Fruit fly (Drosophila melanogaster) whole organism, embryonic: ENCODE measurements around the gene peg.

Experiments
- B-H1 ChIP-seq: fragments of 200-800 bp; sonication (Bioruptor generic); IDR thresholded peaks from 3 replicates; pipeline ENCODE4 v1.3.6; 2022; ENCODE audit warnings: missing biosample characterization, missing genetic modification characterization
- B-H2 ChIP-seq: fragments of 200-800 bp; sonication (Bioruptor generic); optimal IDR thresholded peaks from 2 replicates; lab custom pipeline; 2018; ENCODE audit warnings: missing biosample characterization, mild to moderate bottlenecking, missing genetic modification characterization
- C15 ChIP-seq: fragments of 200-800 bp; sonication (Bioruptor generic); IDR thresholded peaks from 3 replicates; pipeline ENCODE4 v1.3.6; 2022; ENCODE audit warnings: missing biosample characterization, missing genetic modification characterization
- CG11247 ChIP-seq: fragments of 200-800 bp; sonication (Bioruptor generic); IDR thresholded peaks from 2 replicates; pipeline ENCODE4 v1.3.6; 2022; ENCODE audit warnings: missing biosample characterization, missing genetic modification characterization
- CG11504 ChIP-seq: fragments of 200-800 bp; sonication (Bioruptor generic); optimal IDR thresholded peaks from 3 replicates; lab custom pipeline; 2019; ENCODE audit warnings: missing biosample characterization, mild to moderate bottlenecking, missing genetic modification characterization, moderate library complexity
- CG1529 ChIP-seq: fragments of 200-800 bp; sonication (Bioruptor generic); optimal IDR thresholded peaks from 3 replicates; lab custom pipeline; 2018; ENCODE audit warnings: missing biosample characterization, missing genetic modification characterization
- CG15479 ChIP-seq: fragments of 200-800 bp; sonication (Bioruptor generic); optimal IDR thresholded peaks from 3 replicates; lab custom pipeline; 2019; ENCODE audit warnings: missing biosample characterization, mild to moderate bottlenecking, missing genetic modification characterization, moderate library complexity
- CG1602 ChIP-seq: fragments of 200-800 bp; sonication (Bioruptor generic); optimal IDR thresholded peaks from 3 replicates; lab custom pipeline; 2016; ENCODE audit warnings: missing biosample characterization, missing genetic modification characterization
- CG18262 ChIP-seq: fragments of 200-800 bp; optimal IDR thresholded peaks from 3 replicates; lab custom pipeline; 2019; ENCODE audit warnings: missing biosample characterization, mild to moderate bottlenecking, missing genetic modification characterization, moderate library complexity
- CG2116 ChIP-seq: fragments of 200-800 bp; sonication (Bioruptor generic); optimal IDR thresholded peaks from 3 replicates; lab custom pipeline; 2018; ENCODE audit warnings: missing biosample characterization, mild to moderate bottlenecking, missing genetic modification characterization
- CG2712 ChIP-seq: fragments of 200-800 bp; optimal IDR thresholded peaks from 3 replicates; lab custom pipeline; 2019; ENCODE audit warnings: missing biosample characterization, mild to moderate bottlenecking, missing genetic modification characterization, moderate library complexity
- CG4328 ChIP-seq: fragments of 200-800 bp; sonication (Bioruptor generic); optimal IDR thresholded peaks from 3 replicates; lab custom pipeline; 2017; ENCODE audit warnings: missing biosample characterization, missing genetic modification reagents, missing genetic modification characterization
- CG4707 ChIP-seq: fragments of 200-800 bp; sonication (Bioruptor generic); optimal IDR thresholded peaks from 2 replicates; lab custom pipeline; 2018; ENCODE audit warnings: missing biosample characterization, mild to moderate bottlenecking, missing genetic modification characterization, moderate library complexity
- CG4854 ChIP-seq: fragments of 200-800 bp; sonication (Bioruptor generic); optimal IDR thresholded peaks from 2 replicates; lab custom pipeline; 2016; ENCODE audit warnings: missing biosample characterization, missing genetic modification characterization, inconsistent platforms
- CG7839 ChIP-seq: fragments of 200-800 bp; sonication (Bioruptor generic); optimal IDR thresholded peaks from 3 replicates; lab custom pipeline; 2018; ENCODE audit warnings: missing biosample characterization, mild to moderate bottlenecking, missing genetic modification characterization, moderate library complexity
- CG7963 ChIP-seq: fragments of 200-800 bp; sonication (Bioruptor generic); IDR thresholded peaks from 3 replicates; pipeline ENCODE4 v1.3.6; 2022; ENCODE audit warnings: missing biosample characterization, missing genetic modification characterization; ENCODE audit not compliant: partially characterized antibody
- CG8281 ChIP-seq: fragments of 200-800 bp; sonication (Bioruptor generic); optimal IDR thresholded peaks from 2 replicates; lab custom pipeline; 2018; ENCODE audit warnings: missing biosample characterization, mild to moderate bottlenecking, missing genetic modification characterization, moderate library complexity
- Chrac-16 ChIP-seq: fragments of 200-800 bp; sonication (Bioruptor generic); optimal IDR thresholded peaks from 3 replicates; lab custom pipeline; 2016; ENCODE audit warnings: missing biosample characterization, missing genetic modification characterization
- E2f2 ChIP-seq: fragments of 200-800 bp; sonication (Bioruptor generic); IDR thresholded peaks from 2 replicates; pipeline ENCODE4 v1.3.6; 2022; ENCODE audit warnings: missing biosample characterization, missing genetic modification characterization
- HLH3B ChIP-seq: fragments of 200-800 bp; sonication (Bioruptor generic); IDR thresholded peaks from 2 replicates; pipeline ENCODE4 v1.3.6; 2022; ENCODE audit warnings: missing biosample characterization, missing genetic modification characterization
- Hmr ChIP-seq: fragments of 200-800 bp; sonication (Bioruptor generic); optimal IDR thresholded peaks from 3 replicates; lab custom pipeline; 2017; ENCODE audit warnings: mild to moderate bottlenecking, missing biosample characterization, missing genetic modification reagents, missing genetic modification characterization
- Hr3 ChIP-seq: fragments of 200-800 bp; sonication (Bioruptor generic); optimal IDR thresholded peaks from 3 replicates; lab custom pipeline; 2016; ENCODE audit warnings: missing biosample characterization, missing genetic modification characterization
- NK7.1 ChIP-seq: fragments of 200-800 bp; sonication (Bioruptor generic); optimal IDR thresholded peaks from 3 replicates; lab custom pipeline; 2016; ENCODE audit warnings: missing biosample characterization, missing genetic modification characterization
- Opbp ChIP-seq: fragments of 200-800 bp; sonication (Bioruptor generic); IDR thresholded peaks from 3 replicates; pipeline ENCODE4 v1.3.6; 2022; ENCODE audit warnings: missing biosample characterization, missing genetic modification characterization; ENCODE audit not compliant: partially characterized antibody
- Ravus ChIP-seq: fragments of 200-800 bp; sonication (Bioruptor generic); IDR thresholded peaks from 2 replicates; pipeline ENCODE4 v1.3.6; 2022; ENCODE audit warnings: missing biosample characterization, missing genetic modification characterization
- Rfx ChIP-seq: fragments of 200-800 bp; sonication (Bioruptor generic); IDR thresholded peaks from 2 replicates; pipeline ENCODE4 v1.3.6; 2022; ENCODE audit warnings: missing biosample characterization, missing genetic modification characterization
- Side ChIP-seq: fragments of 200-800 bp; sonication (Bioruptor generic); optimal IDR thresholded peaks from 2 replicates; lab custom pipeline; 2016; ENCODE audit warnings: missing biosample characterization, missing genetic modification characterization
- Sox100B ChIP-seq: fragments of 200-800 bp; sonication (Bioruptor generic); optimal IDR thresholded peaks from 3 replicates; lab custom pipeline; 2018; ENCODE audit warnings: missing biosample characterization, mild to moderate bottlenecking, missing genetic modification characterization
- Sox102F ChIP-seq: fragments of 200-800 bp; sonication (Bioruptor generic); optimal IDR thresholded peaks from 2 replicates; lab custom pipeline; 2018; ENCODE audit warnings: missing biosample characterization, mild to moderate bottlenecking, missing genetic modification characterization, moderate library complexity
- aop ChIP-seq: fragments of 200-800 bp; sonication (Bioruptor generic); IDR thresholded peaks from 2 replicates; pipeline ENCODE4 v1.3.6; 2022; ENCODE audit warnings: missing biosample characterization, missing genetic modification characterization
- chn ChIP-seq: fragments of 200-800 bp; sonication (Bioruptor generic); optimal IDR thresholded peaks from 2 replicates; lab custom pipeline; 2016; ENCODE audit warnings: missing biosample characterization, missing genetic modification characterization
- corto ChIP-seq: fragments of 200-800 bp; sonication (Bioruptor generic); optimal IDR thresholded peaks from 2 replicates; lab custom pipeline; 2016; ENCODE audit warnings: missing biosample characterization, mild to moderate bottlenecking, missing genetic modification characterization, moderate library complexity
- dpn ChIP-seq, 2 experiments: fragments of 200-800 bp; sonication (Bioruptor generic); optimal IDR thresholded peaks; 3 replicates each; lab custom pipeline; 2016; ENCODE audit warnings: missing biosample characterization in 2 of 2, missing genetic modification characterization in 2 of 2
- fd3F ChIP-seq: fragments of 200-800 bp; sonication (Bioruptor generic); optimal IDR thresholded peaks from 2 replicates; lab custom pipeline; 2018; ENCODE audit warnings: missing biosample characterization, mild to moderate bottlenecking, missing genetic modification characterization, moderate library complexity
- gem ChIP-seq: fragments of 200-800 bp; sonication (Bioruptor generic); optimal IDR thresholded peaks from 2 replicates; lab custom pipeline; 2019; ENCODE audit warnings: missing biosample characterization, mild to moderate bottlenecking, missing genetic modification characterization, moderate library complexity
- grau ChIP-seq: fragments of 200-800 bp; optimal IDR thresholded peaks from 3 replicates; lab custom pipeline; 2019; ENCODE audit warnings: missing biosample characterization, mild to moderate bottlenecking, missing genetic modification characterization, moderate library complexity
- ind ChIP-seq: fragments of 200-800 bp; sonication (Bioruptor generic); optimal IDR thresholded peaks from 3 replicates; lab custom pipeline; 2016; ENCODE audit warnings: missing biosample characterization, missing genetic modification characterization
- kah ChIP-seq: fragments of 200-800 bp; sonication (Bioruptor generic); optimal IDR thresholded peaks from 2 replicates; lab custom pipeline; 2018; ENCODE audit warnings: missing biosample characterization, mild to moderate bottlenecking, missing genetic modification characterization
- lmd ChIP-seq: fragments of 200-800 bp; sonication (Bioruptor generic); IDR thresholded peaks from 2 replicates; pipeline ENCODE4 v1.3.6; 2022; ENCODE audit warnings: missing biosample characterization, missing genetic modification characterization
- nau ChIP-seq: fragments of 200-800 bp; sonication (Bioruptor generic); optimal IDR thresholded peaks from 3 replicates; lab custom pipeline; 2017; ENCODE audit warnings: missing biosample characterization, mild to moderate bottlenecking, missing genetic modification characterization, missing genetic modification reagents
- otp ChIP-seq: fragments of 200-800 bp; sonication (Bioruptor generic); IDR thresholded peaks from 3 replicates; pipeline ENCODE4, ENCODE4 v1.3.6; 2022; ENCODE audit warnings: missing biosample characterization, missing genetic modification characterization
- p53 ChIP-seq: fragments of 200-800 bp; sonication (Bioruptor generic); optimal IDR thresholded peaks from 2 replicates; lab custom pipeline; 2016; ENCODE audit warnings: missing biosample characterization, missing genetic modification characterization
- pb ChIP-seq: fragments of 200-800 bp; sonication (Bioruptor generic); optimal IDR thresholded peaks from 3 replicates; lab custom pipeline; 2016; ENCODE audit warnings: missing biosample characterization, missing genetic modification characterization
- peb ChIP-seq: fragments of 200-800 bp; sonication (Bioruptor generic); IDR thresholded peaks from 2 replicates; pipeline ENCODE4 v1.3.6; 2022; ENCODE audit warnings: missing biosample characterization, missing genetic modification characterization
- prd ChIP-seq, 3 experiments: fragments of >200 bp in 2 of 3; fragments of 200-800 bp in 1 of 3; sonication (Bioruptor generic) in 1 of 3; optimal IDR thresholded peaks in 2 of 3; IDR thresholded peaks in 1 of 3; 2 replicates in 2 of 3; 3 replicates in 1 of 3; pipeline versions ENCODE4 v1.3.6 to Lab custom; 2017 to 2022; ENCODE audit warnings: missing biosample characterization in 1 of 3, missing genetic modification characterization in 1 of 3
- row ChIP-seq: fragments of 200-800 bp; sonication (Bioruptor generic); IDR thresholded peaks from 3 replicates; pipeline ENCODE4 v1.3.6; 2022; ENCODE audit warnings: missing biosample characterization, missing genetic modification characterization
- schlank ChIP-seq: fragments of 200-800 bp; sonication (Bioruptor generic); optimal IDR thresholded peaks from 2 replicates; lab custom pipeline; 2018; ENCODE audit warnings: missing biosample characterization, mild to moderate bottlenecking, missing genetic modification characterization
- slbo ChIP-seq: fragments of 200-800 bp; sonication (Bioruptor generic); IDR thresholded peaks from 2 replicates; pipeline ENCODE4 v1.3.6; 2022; ENCODE audit warnings: missing biosample characterization, missing genetic modification characterization
- sr ChIP-seq: fragments of 200-800 bp; sonication (Bioruptor generic); IDR thresholded peaks from 3 replicates; pipeline ENCODE4 v1.3.6; 2022; ENCODE audit warnings: missing biosample characterization, missing genetic modification characterization
- stwl ChIP-seq: fragments of 200-800 bp; sonication (Bioruptor generic); optimal IDR thresholded peaks from 3 replicates; lab custom pipeline; 2018; ENCODE audit warnings: missing biosample characterization, mild to moderate bottlenecking, missing genetic modification characterization, moderate library complexity
- wor ChIP-seq: fragments of 200-800 bp; sonication (Bioruptor generic); IDR thresholded peaks from 2 replicates; pipeline ENCODE4 v1.3.6; 2022; ENCODE audit warnings: missing biosample characterization, missing genetic modification characterization

The peg gene

DNA sequence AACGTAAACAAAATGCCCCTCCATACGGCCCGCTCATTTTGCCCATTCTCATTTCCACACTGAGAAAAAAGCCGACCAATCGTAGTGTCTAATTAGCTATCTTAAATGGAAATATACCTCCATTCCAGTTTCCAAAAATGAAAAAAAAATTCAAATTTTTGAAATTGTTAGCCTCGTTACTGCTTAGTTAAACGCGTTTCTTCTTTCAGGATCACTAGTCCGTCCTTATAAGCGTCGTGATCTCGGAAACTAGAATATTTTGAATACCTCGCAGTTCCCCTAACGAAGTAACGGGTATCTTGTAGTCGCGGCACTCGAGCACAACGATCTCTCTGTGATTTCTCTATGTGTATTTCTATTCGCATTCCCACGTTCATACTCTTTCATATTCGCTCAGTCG, 34.3 kb downstream of the peg start (continued):
- peak; percentile 24; the same call in 1 of the 2 replicates for TF ChIP-seq E2f2 (GFP tag; lab: Robert Waterston, UW)
- no peak for TF ChIP-seq CG1529 (GFP tag; lab: Kevin White, UChicago)
- no peak for TF ChIP-seq CG4707 (GFP tag; lab: Kevin White, UChicago)
- no peak for TF ChIP-seq stwl (tag; lab: Kevin White, UChicago)
- peak; percentile 73 for TF ChIP-seq row (GFP tag; lab: Robert Waterston, UW)
- TF ChIP-seq Opbp (GFP tag; lab: Robert Waterston, UW): no peak
- TF ChIP-seq CG2712 (tag; lab: Kevin White, UChicago): peak; percentile 57
- peak; percentile 16 for TF ChIP-seq Chrac-16
- TF ChIP-seq Rfx (GFP tag; lab: Robert Waterston, UW): peak; percentile 65; the same call in 1 of the 2 replicates
- TF ChIP-seq ind: peak; percentile 40
- TF ChIP-seq CG4328: no peak
- TF ChIP-seq peb: no peak
- TF ChIP-seq gem (tag; lab: Kevin White, UChicago): peak; percentile 74
- TF ChIP-seq Sox100B (GFP tag; lab: Kevin White, UChicago): peak; percentile 67
- peak; percentile 44 for TF ChIP-seq fd3F (GFP tag; lab: Kevin White, UChicago)
- peak; percentile 23 for TF ChIP-seq CG4854
- peak; percentile 62 for TF ChIP-seq CG18262 (tag; lab: Kevin White, UChicago)
- peak; percentile 6 for TF ChIP-seq chn (GFP tag; lab: Kevin White, UChicago)
- TF ChIP-seq lmd (GFP tag; lab: Robert Waterston, UW): peak; percentile 70
- peak; percentile 20 for TF ChIP-seq schlank (tag; lab: Kevin White, UChicago)
- peak; percentile 59 for TF ChIP-seq pb (GFP tag; lab: Kevin White, UChicago)
- TF ChIP-seq prd (optimal IDR thresholded peaks at IDR 0.05; lab: Kevin White, UChicago): no peak
- TF ChIP-seq prd (GFP tag; IDR thresholded peaks at IDR 0.05; lab: Robert Waterston, UW): peak; percentile 62
- peak; percentile 1 for TF ChIP-seq CG2116 (GFP tag; lab: Kevin White, UChicago)
- TF ChIP-seq wor (GFP tag; lab: Robert Waterston, UW): peak; percentile 54
- TF ChIP-seq Sox102F (GFP tag; lab: Kevin White, UChicago): peak; percentile 58
- TF ChIP-seq aop (GFP tag; lab: Robert Waterston, UW): no peak
- TF ChIP-seq CG15479 (GFP tag; lab: Kevin White, UChicago): no peak
- TF ChIP-seq corto: no peak
- TF ChIP-seq NK7.1 (GFP tag; lab: Kevin White, UChicago): peak; percentile 54
- TF ChIP-seq Hmr (GFP tag; lab: Kevin White, UChicago): peak; percentile 56
- no peak for TF ChIP-seq sr
- TF ChIP-seq HLH3B: 0 out of 2 replicates have a peak, but pooled peaks have one; percentile 32
- peak; percentile 32 for TF ChIP-seq Side (GFP tag; lab: Kevin White, UChicago)
- TF ChIP-seq B-H2 (GFP tag; lab: Kevin White, UChicago): no peak
- no peak for TF ChIP-seq C15 (GFP tag; lab: Robert Waterston, UW)
- TF ChIP-seq kah: no peak
- TF ChIP-seq grau: peak; percentile 65
- TF ChIP-seq CG7839 (tag; lab: Kevin White, UChicago): peak; percentile 70
- peak; percentile 80 for TF ChIP-seq CG11504
- peak; percentile 59 for TF ChIP-seq slbo (GFP tag; lab: Robert Waterston, UW)
- peak; percentile 19 for TF ChIP-seq p53 (GFP tag; lab: Kevin White, UChicago)
- no peak for TF ChIP-seq CG11247 (GFP tag; lab: Robert Waterston, UW)
- 0 out of 3 replicates have a peak, but pooled peaks have one; percentile 29 for TF ChIP-seq B-H1 (GFP tag; lab: Robert Waterston, UW)
- TF ChIP-seq CG1602 (GFP tag; lab: Kevin White, UChicago): peak; percentile 19
- no peak for TF ChIP-seq CG7963
- TF ChIP-seq nau: peak; percentile 10
- no peak for TF ChIP-seq Ravus (GFP tag; lab: Robert Waterston, UW)
- TF ChIP-seq Hr3 (GFP tag; lab: Kevin White, UChicago): peak; percentile 42
- no peak for TF ChIP-seq otp
- peak; percentile 4 for TF ChIP-seq CG8281 (tag; lab: Kevin White, UChicago)
- TF ChIP-seq dpn (GFP tag; optimal IDR thresholded peaks at IDR 0.05; lab: Kevin White, UChicago): peak; percentile 45 to 54
